Worm (Caenorhabditis elegans) whole organism, early embryonic: ENCODE data around the gene K12H6.6.

ENCODE experiments used
- B0310.2 ChIP-seq: sonication (generic microtip); optimal IDR thresholded peaks from 2 replicates; lab custom pipeline; 2016; ENCODE audit warnings: mild to moderate bottlenecking, missing genetic modification characterization, missing compliant biosample characterization
- F13C5.2 ChIP-seq: sonication (generic microtip); optimal IDR thresholded peaks from 2 replicates; lab custom pipeline; 2017; ENCODE audit warnings: mild to moderate bottlenecking, missing genetic modification characterization, inconsistent platforms, missing compliant biosample characterization
- ama-1 ChIP-seq: fragments of 150-350 bp; optimal IDR thresholded peaks from 2 replicates; lab custom pipeline; 2014
- ceh-36 ChIP-seq: sonication (generic microtip); optimal IDR thresholded peaks from 2 replicates; lab custom pipeline; 2016; ENCODE audit warnings: missing genetic modification characterization, inconsistent platforms, missing compliant biosample characterization
- ets-7 ChIP-seq: sonication (generic microtip); optimal IDR thresholded peaks from 2 replicates; lab custom pipeline; 2016; ENCODE audit warnings: missing genotype, missing genetic modification characterization, missing compliant biosample characterization
- flt-1 ChIP-seq: fragments of 200-800 bp; sonication (Bioruptor generic); IDR thresholded peaks from 2 replicates; pipeline ENCODE4 v1.3.6; 2022; ENCODE audit warnings: missing genetic modification characterization, missing compliant biosample characterization
- sea-1 ChIP-seq: fragments of 200-800 bp; sonication (Bioruptor generic); conservative IDR thresholded peaks from 2 replicates; pipeline ENCODE4 v1.3.6; 2022; ENCODE audit warnings: missing genetic modification characterization, missing compliant biosample characterization
- tbx-11 ChIP-seq: fragments of 200-800 bp; sonication (Bioruptor generic); IDR thresholded peaks from 2 replicates; pipeline ENCODE4 v1.3.6; 2022; ENCODE audit warnings: missing genetic modification characterization, missing compliant biosample characterization

DNA sequence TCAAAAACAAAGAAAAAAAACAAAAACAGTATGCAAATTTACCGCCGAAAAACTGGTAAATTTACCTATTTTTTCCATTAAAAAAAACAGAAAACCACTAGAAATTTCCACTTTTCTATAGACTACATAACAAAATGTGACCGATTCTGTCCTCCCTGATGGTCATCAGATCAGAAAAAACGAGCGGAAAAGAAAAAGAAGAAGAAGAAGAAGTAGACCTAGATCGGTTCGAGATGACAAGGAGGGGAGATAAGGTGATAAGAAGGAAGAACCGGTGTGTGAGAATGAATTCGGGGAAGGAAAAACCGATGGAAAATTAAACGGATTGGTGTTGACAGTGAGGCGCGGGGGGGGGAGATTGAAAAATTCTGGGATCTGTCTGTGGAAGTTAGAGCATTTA lies 25.1 kb upstream of the K12H6.6 start:
- TF ChIP-seq flt-1 (GFP tag; lab: Robert Waterston, UW): no peak
- TF ChIP-seq ama-1 (lab: Kevin White, UChicago): no peak
- TF ChIP-seq tbx-11 (GFP tag; lab: Robert Waterston, UW): no peak
- TF ChIP-seq F13C5.2 (tag; lab: Kevin White, UChicago): no peak
- TF ChIP-seq ets-7 (tag; lab: Kevin White, UChicago): no peak
- TF ChIP-seq B0310.2 (tag; lab: Kevin White, UChicago): no peak
- no peak for TF ChIP-seq ceh-36
- no peak for TF ChIP-seq sea-1 (GFP tag; lab: Robert Waterston, UW)
